Fruit fly (Drosophila melanogaster) whole organism, adult: ENCODE data around the gene Jhbp3.

Experiments used
- CG11617 ChIP-seq: fragments of 200-800 bp; sonication (Bioruptor generic); optimal IDR thresholded peaks from 2 replicates; lab custom pipeline; 2017; ENCODE audit warnings: mild to moderate bottlenecking, missing biosample characterization, missing genetic modification reagents, missing genetic modification characterization
- CG12768 ChIP-seq: fragments of 200-800 bp; sonication (Bioruptor generic); optimal IDR thresholded peaks from 2 replicates; lab custom pipeline; 2017; ENCODE audit warnings: missing biosample characterization, missing genetic modification characterization, mild to moderate bottlenecking, moderate library complexity, missing genetic modification reagents
- CG14711 ChIP-seq: fragments of 200-800 bp; sonication (Bioruptor generic); optimal IDR thresholded peaks from 2 replicates; lab custom pipeline; 2018; ENCODE audit warnings: missing biosample characterization, mild to moderate bottlenecking, missing genetic modification characterization, moderate library complexity
- CG1620 ChIP-seq: fragments of 200-800 bp; sonication (Bioruptor generic); optimal IDR thresholded peaks from 2 replicates; lab custom pipeline; 2016; ENCODE audit warnings: missing biosample characterization, missing genetic modification characterization
- CG33017 ChIP-seq: fragments of 200-800 bp; sonication (Bioruptor generic); optimal IDR thresholded peaks from 2 replicates; lab custom pipeline; 2018; ENCODE audit warnings: missing biosample characterization, mild to moderate bottlenecking, missing genetic modification characterization, moderate library complexity
- CG5204 ChIP-seq: fragments of 200-800 bp; sonication (Bioruptor generic); optimal IDR thresholded peaks from 2 replicates; lab custom pipeline; 2016; ENCODE audit warnings: missing biosample characterization, missing genetic modification characterization
- CG7045 ChIP-seq: fragments of 200-800 bp; sonication (Bioruptor generic); optimal IDR thresholded peaks from 2 replicates; lab custom pipeline; 2017; ENCODE audit warnings: missing biosample characterization, mild to moderate bottlenecking, missing genetic modification characterization
- CG7101 ChIP-seq: fragments of 200-800 bp; sonication (Bioruptor generic); optimal IDR thresholded peaks from 2 replicates; lab custom pipeline; 2018; ENCODE audit warnings: missing biosample characterization, mild to moderate bottlenecking, missing genetic modification characterization, moderate library complexity
- Clk ChIP-seq: fragments of 200-800 bp; sonication (Bioruptor generic); optimal IDR thresholded peaks from 2 replicates; lab custom pipeline; 2017; ENCODE audit warnings: missing biosample characterization, missing genetic modification characterization
- Crg-1 ChIP-seq: fragments of 200-800 bp; sonication (Bioruptor generic); optimal IDR thresholded peaks from 2 replicates; lab custom pipeline; 2016; ENCODE audit warnings: missing biosample characterization, missing genetic modification characterization
- Hr96 ChIP-seq: fragments of 200-800 bp; sonication (Bioruptor generic); optimal IDR thresholded peaks from 2 replicates; lab custom pipeline; 2016; ENCODE audit warnings: missing biosample characterization, missing genetic modification characterization
- Mnt ChIP-seq: fragments of 200-800 bp; sonication (Bioruptor generic); optimal IDR thresholded peaks from 2 replicates; lab custom pipeline; 2016; ENCODE audit warnings: missing biosample characterization, mild to moderate bottlenecking, missing genetic modification characterization
- bab1 ChIP-seq: fragments of 200-800 bp; sonication (Bioruptor generic); optimal IDR thresholded peaks from 3 replicates; lab custom pipeline; 2019; ENCODE audit warnings: missing biosample characterization, mild to moderate bottlenecking, missing genetic modification characterization, moderate library complexity
- cic ChIP-seq: fragments of 200-800 bp; sonication (Bioruptor generic); optimal IDR thresholded peaks from 2 replicates; lab custom pipeline; 2017; ENCODE audit warnings: missing biosample characterization, mild to moderate bottlenecking, missing genetic modification characterization, moderate library complexity
- cnc ChIP-seq, 2 experiments: fragments of >200 bp; optimal IDR thresholded peaks; 2 replicates each; lab custom pipeline; 2017
- kay ChIP-seq: fragments of 200-800 bp; sonication (Bioruptor generic); peaks from one replicate; lab custom pipeline; 2016; ENCODE audit warnings: missing biosample characterization, missing genetic modification characterization, borderline replicate concordance
- ovo ChIP-seq: fragments of 200-800 bp; sonication (Bioruptor generic); optimal IDR thresholded peaks from 2 replicates; lab custom pipeline; 2016; ENCODE audit warnings: missing biosample characterization, missing genetic modification characterization
- pad ChIP-seq: fragments of 200-800 bp; sonication (Bioruptor generic); optimal IDR thresholded peaks from 3 replicates; lab custom pipeline; 2017; ENCODE audit warnings: missing biosample characterization, missing genetic modification characterization, mild to moderate bottlenecking, moderate library complexity, missing genetic modification reagents
- tj ChIP-seq: fragments of 200-800 bp; sonication (Bioruptor generic); optimal IDR thresholded peaks from 3 replicates; lab custom pipeline; 2017; ENCODE audit warnings: missing biosample characterization, mild to moderate bottlenecking, missing genetic modification characterization, moderate library complexity
- toe ChIP-seq: fragments of 200-800 bp; sonication (Bioruptor generic); optimal IDR thresholded peaks from 2 replicates; lab custom pipeline; 2016; ENCODE audit warnings: missing biosample characterization, missing genetic modification characterization

Gene Jhbp3

DNA sequence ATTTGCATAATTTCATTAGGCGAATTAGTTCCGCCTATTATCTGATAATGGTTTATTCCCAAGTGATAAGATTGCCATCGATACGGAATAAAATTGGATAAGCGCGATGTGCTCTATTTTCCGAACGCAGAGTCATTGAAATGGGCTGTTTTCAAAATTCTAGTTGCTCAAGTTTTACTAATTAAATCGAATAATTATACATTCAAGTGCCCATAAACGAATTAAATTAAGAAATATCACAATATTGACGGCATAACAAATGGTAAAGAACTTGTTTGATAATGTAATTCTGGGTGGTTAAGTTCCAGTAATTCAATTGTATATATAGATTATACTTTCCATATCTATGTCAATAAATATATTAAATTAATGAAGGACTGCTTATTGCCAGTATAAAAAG is 29.1 kb upstream of the Jhbp3 start, which contains the start of gene CG14662:
Gene CG14662, minus strand, starts transcription at position 101 of the 400 bp plus-strand sequence.
- TF ChIP-seq kay (peak; percentile 49), Crg-1 (GFP tag; lab: Kevin White, UChicago) (no peak)

DNA sequence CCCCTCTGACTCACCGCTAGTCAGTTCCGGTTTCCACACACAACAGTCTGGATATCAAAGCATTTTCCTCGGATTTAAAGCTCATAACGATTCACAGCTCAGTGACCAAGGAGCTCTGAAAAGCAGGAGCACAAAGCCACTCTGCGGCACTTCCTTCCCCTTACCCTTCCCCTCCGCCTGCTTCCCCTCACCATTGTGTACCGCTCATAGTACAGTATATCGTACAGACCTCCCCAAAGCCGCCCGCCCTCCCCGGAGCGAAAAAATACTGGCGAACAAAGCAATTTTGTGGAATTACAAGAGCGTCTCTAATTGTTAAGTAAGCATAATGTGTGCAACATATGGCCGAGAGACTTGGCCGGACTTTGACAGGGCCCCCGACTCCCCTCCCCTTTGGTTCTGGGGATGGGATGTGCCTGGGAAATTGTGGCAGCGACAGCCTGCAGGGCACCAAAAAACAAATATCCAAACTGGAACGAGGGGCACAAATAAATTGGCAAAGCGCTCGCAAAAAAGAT is 26.1 kb upstream of the Jhbp3 start:
- TF ChIP-seq CG12768 (GFP tag; lab: Kevin White, UChicago) (no peak), CG1620 (GFP tag; lab: Kevin White, UChicago) (no peak), tj (GFP tag; lab: Kevin White, UChicago) (peak; percentile 62)

dm6 chr3R:4980069-4980797 is 25.2 kb upstream of the Jhbp3 start:
- TF ChIP-seq bab1 (GFP tag; lab: Kevin White, UChicago) (no peak), CG5204 (GFP tag; lab: Kevin White, UChicago) (no peak), CG7045 (GFP tag; lab: Kevin White, UChicago) (no peak), kay (no peak), cnc (optimal IDR thresholded peaks at IDR 0.05; lab: Kevin White, UChicago) (no peak), CG7101 (tag; lab: Kevin White, UChicago) (no peak), CG1620 (GFP tag; lab: Kevin White, UChicago) (no peak), tj (GFP tag; lab: Kevin White, UChicago) (no peak), CG33017 (tag; lab: Kevin White, UChicago) (no peak), pad (GFP tag; lab: Kevin White, UChicago) (no peak)

DNA sequence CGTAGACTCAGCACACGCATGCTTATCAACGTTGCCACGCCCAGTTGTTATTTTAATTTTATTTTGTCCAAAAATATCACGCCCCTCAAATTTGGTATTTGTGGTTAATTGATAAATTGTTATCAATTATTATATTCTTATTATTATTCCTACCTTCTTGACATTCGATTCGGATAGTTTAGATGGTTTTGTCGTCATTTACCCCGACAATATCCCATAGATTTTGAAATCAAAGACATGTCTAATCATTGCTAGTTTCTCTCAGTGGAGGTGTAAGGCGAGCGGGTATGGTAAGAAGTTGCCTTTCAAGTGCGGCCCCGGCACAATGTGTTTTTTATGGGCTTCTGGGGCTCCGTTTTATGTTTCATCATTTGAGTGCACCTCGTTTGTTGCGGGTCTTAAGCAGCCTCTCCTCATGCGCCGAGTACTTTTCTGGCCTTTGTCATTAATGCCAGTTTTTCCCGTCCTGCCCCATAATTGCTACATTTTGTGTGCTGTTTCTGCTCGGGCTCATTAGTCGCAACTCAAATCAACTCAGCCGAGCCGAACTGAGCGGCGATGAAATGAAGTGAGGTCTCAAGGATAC is 24.2 kb upstream of the Jhbp3 start:
- TF ChIP-seq CG7045 (GFP tag; lab: Kevin White, UChicago) (no peak), CG5204 (GFP tag; lab: Kevin White, UChicago) (no peak), tj (GFP tag; lab: Kevin White, UChicago) (no peak), toe (no peak), CG14711 (tag; lab: Kevin White, UChicago) (no peak), Hr96 (GFP tag; lab: Kevin White, UChicago) (no peak), pad (GFP tag; lab: Kevin White, UChicago) (no peak), ovo (GFP tag; lab: Kevin White, UChicago) (no peak), Clk (GFP tag; lab: Kevin White, UChicago) (no peak), Crg-1 (GFP tag; lab: Kevin White, UChicago) (no peak), cnc (optimal IDR thresholded peaks at IDR 0.05; lab: Kevin White, UChicago) (no peak), CG33017 (tag; lab: Kevin White, UChicago) (no peak), Mnt (GFP tag; lab: Kevin White, UChicago) (no peak), CG7101 (tag; lab: Kevin White, UChicago) (no peak)

DNA sequence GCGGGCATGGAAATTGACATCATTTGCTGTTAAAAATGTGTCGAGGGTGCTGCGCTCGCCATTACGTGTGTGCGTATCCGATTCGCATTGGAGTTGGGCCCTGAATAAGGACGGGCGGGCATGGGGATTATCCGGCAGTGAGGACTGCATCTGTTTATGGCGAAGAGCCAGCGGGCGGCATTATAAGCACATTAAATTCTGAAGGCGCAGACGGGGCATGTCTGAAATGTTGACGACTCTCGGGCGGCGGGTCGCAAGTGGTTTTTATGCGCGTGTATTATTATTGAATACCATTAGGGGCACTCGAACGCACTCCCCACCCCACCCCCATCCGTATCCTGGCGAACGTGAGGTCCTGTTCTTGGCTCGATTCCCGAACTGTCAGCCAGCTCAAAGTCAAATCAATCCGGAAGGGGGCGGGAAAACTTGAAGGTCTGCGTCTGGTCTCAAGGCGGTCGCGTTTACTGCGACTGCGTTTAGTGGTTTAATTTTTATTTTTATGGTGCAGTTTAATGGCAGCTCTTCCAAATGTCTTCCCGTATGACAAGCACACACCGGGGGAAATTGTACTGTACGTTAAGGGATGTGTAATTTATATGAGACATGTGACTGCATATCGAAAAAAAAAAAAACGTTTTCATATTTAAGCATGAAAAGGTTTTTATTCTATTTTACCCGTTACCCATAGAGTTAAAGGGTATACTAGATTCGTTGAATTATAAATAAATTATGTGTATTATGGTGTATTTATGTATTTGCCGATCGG is 23.4 kb upstream of the Jhbp3 start:
- TF ChIP-seq Mnt (GFP tag; lab: Kevin White, UChicago): no peak
- no peak for TF ChIP-seq Hr96 (GFP tag; lab: Kevin White, UChicago)
- no peak for TF ChIP-seq CG11617 (GFP tag; lab: Kevin White, UChicago)
- no peak for TF ChIP-seq cnc (optimal IDR thresholded peaks at IDR 0.05; lab: Kevin White, UChicago)
- TF ChIP-seq Clk (GFP tag; lab: Kevin White, UChicago): no peak
- no peak for TF ChIP-seq tj (GFP tag; lab: Kevin White, UChicago)
- no peak for TF ChIP-seq cic (GFP tag; lab: Kevin White, UChicago)
- TF ChIP-seq CG33017 (tag; lab: Kevin White, UChicago): no peak
- TF ChIP-seq kay: no peak
- TF ChIP-seq CG1620 (GFP tag; lab: Kevin White, UChicago): no peak
- TF ChIP-seq toe: no peak
- no peak for TF ChIP-seq CG5204 (GFP tag; lab: Kevin White, UChicago)

DNA sequence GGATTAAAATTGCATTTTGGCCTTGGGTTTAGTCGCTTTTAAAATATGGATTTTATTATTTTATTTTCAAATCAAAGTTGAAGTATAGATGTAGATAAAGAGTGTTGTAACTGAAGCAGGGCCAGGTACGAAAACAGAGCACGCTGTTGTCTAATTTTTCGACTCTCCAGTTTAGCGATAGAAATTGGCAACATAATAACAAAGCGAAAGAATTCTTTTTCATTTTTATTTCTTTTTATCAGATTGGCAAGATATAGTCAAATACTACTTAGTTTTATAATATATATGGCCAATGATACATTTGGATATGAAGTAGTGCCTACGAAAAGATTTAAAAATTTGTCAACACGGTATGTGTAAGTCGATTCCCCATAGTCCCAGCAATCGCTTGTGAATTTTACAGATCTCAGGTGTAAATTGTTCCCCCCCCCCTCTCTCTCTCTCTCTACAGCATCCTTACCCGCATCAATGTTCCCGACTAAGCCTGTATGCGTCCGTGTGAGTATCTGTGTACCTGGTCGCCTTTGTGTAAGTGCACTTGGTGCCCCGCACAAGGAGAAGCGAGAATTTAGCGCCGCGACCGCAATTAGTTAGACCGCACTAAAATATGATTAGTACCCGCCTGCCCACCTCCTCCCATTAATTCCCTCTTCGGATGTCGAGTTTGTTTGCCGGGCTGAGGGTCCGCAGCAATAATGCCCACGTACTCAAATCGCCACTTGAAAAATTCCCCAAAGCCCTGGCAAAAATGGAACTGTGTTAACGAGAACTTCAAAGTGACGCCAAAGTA is 21.0 kb upstream of the Jhbp3 start:
- TF ChIP-seq pad (GFP tag; lab: Kevin White, UChicago) (no peak), Hr96 (GFP tag; lab: Kevin White, UChicago) (no peak), CG14711 (tag; lab: Kevin White, UChicago) (no peak), CG11617 (GFP tag; lab: Kevin White, UChicago) (no peak), Crg-1 (GFP tag; lab: Kevin White, UChicago) (no peak), ovo (GFP tag; lab: Kevin White, UChicago) (no peak), cic (GFP tag; lab: Kevin White, UChicago) (no peak), CG33017 (tag; lab: Kevin White, UChicago) (no peak)
